Worm (Caenorhabditis elegans) whole organism, L4 larva: ENCODE data around the gene math-33.

ENCODE experiments used
- D1046.2 ChIP-seq: fragments of 200-800 bp; sonication (Bioruptor generic); IDR thresholded peaks from 2 replicates; pipeline ENCODE4 v1.3.6; 2022; ENCODE audit warnings: missing genetic modification characterization, missing compliant biosample characterization
- F10B5.3 ChIP-seq: sonication (generic microtip); optimal IDR thresholded peaks from 2 replicates; lab custom pipeline; 2016; ENCODE audit warnings: mild to moderate bottlenecking, missing genetic modification characterization, missing compliant biosample characterization
- F37D6.2 ChIP-seq: sonication (generic microtip); optimal IDR thresholded peaks from 2 replicates; lab custom pipeline; 2016; ENCODE audit warnings: mild to moderate bottlenecking, missing genetic modification characterization, missing compliant biosample characterization
- F49E8.2 ChIP-seq: sonication (generic microtip); optimal IDR thresholded peaks from 2 replicates; lab custom pipeline; 2016; ENCODE audit warnings: missing compliant biosample characterization, mild to moderate bottlenecking, missing genetic modification characterization, borderline replicate concordance
- T26A8.4 ChIP-seq: fragments of 200-800 bp; sonication (Bioruptor generic); IDR thresholded peaks from 2 replicates; pipeline ENCODE4 v1.3.6; 2022; ENCODE audit warnings: missing genetic modification characterization, missing compliant biosample characterization
- Y5F2A.4 ChIP-seq: fragments of 200-800 bp; sonication (Bioruptor generic); optimal IDR thresholded peaks from 2 replicates; lab custom pipeline; 2018; ENCODE audit warnings: mild to moderate bottlenecking, missing genetic modification characterization, missing compliant biosample characterization
- Y75B8A.6 ChIP-seq: fragments of 200-800 bp; sonication (Bioruptor generic); IDR thresholded peaks from 2 replicates; pipeline ENCODE4 v1.3.6; 2022; ENCODE audit warnings: missing genetic modification reagents, missing genetic modification characterization, missing compliant biosample characterization
- ZK546.5 ChIP-seq, 2 experiments: sonication (generic microtip); optimal IDR thresholded peaks; 2 replicates each; lab custom pipeline; 2017; ENCODE audit warnings: missing biosample characterization in 2 of 2, missing genetic modification characterization in 2 of 2
- arid-1 ChIP-seq: fragments of 200-800 bp; sonication (Bioruptor generic); conservative IDR thresholded peaks from 2 replicates; pipeline ENCODE4 v1.3.6; 2022; ENCODE audit warnings: missing genetic modification reagents, missing genetic modification characterization, missing compliant biosample characterization
- ceh-28 ChIP-seq: fragments of 150-350 bp; optimal IDR thresholded peaks from 2 replicates; lab custom pipeline; 2014; ENCODE audit warnings: missing biosample characterization, missing genetic modification reagents, missing genetic modification characterization
- ceh-32 ChIP-seq: sonication (generic microtip); optimal IDR thresholded peaks from 2 replicates; lab custom pipeline; 2016; ENCODE audit warnings: mild to moderate bottlenecking, missing genetic modification characterization, missing compliant biosample characterization; ENCODE audit not compliant: poor library complexity
- ceh-44 ChIP-seq: fragments of 200-800 bp; sonication (Bioruptor generic); IDR thresholded peaks from 2 replicates; pipeline ENCODE4 v1.3.6; 2022; ENCODE audit warnings: missing genetic modification reagents, missing genetic modification characterization, missing compliant biosample characterization
- ceh-82 ChIP-seq: sonication (generic microtip); optimal IDR thresholded peaks from 2 replicates; lab custom pipeline; 2017; ENCODE audit warnings: missing biosample characterization, missing genetic modification characterization
- cey-2 ChIP-seq: sonication (generic microtip); optimal IDR thresholded peaks from 3 replicates; lab custom pipeline; 2017; ENCODE audit warnings: missing genetic modification characterization, mild to moderate bottlenecking, missing compliant biosample characterization, antibody characterized with exemption, borderline replicate concordance; ENCODE audit not compliant: insufficient read depth
- daf-12 ChIP-seq: fragments of 150-350 bp; optimal IDR thresholded peaks from 2 replicates; lab custom pipeline; 2014; ENCODE audit warnings: missing biosample characterization, missing genetic modification reagents, missing genetic modification characterization
- daf-8 ChIP-seq: fragments of 200-800 bp; sonication (Bioruptor generic); IDR thresholded peaks from 2 replicates; pipeline ENCODE4 v1.3.6; 2022; ENCODE audit warnings: missing genetic modification characterization, missing compliant biosample characterization
- duxl-1 ChIP-seq: sonication (generic microtip); optimal IDR thresholded peaks from 2 replicates; lab custom pipeline; 2016; ENCODE audit warnings: mild to moderate bottlenecking, missing genetic modification characterization, moderate library complexity, missing compliant biosample characterization; ENCODE audit not compliant: poor library complexity
- fkh-10 ChIP-seq: fragments of 150-350 bp; optimal IDR thresholded peaks from 2 replicates; lab custom pipeline; 2014; ENCODE audit warnings: missing biosample characterization, missing genetic modification reagents, missing genetic modification characterization
- gei-8 ChIP-seq: fragments of 200-800 bp; sonication (Bioruptor generic); optimal IDR thresholded peaks from 2 replicates; lab custom pipeline; 2018; ENCODE audit warnings: mild to moderate bottlenecking, missing genetic modification characterization, missing compliant biosample characterization
- hif-1 ChIP-seq, 2 experiments: sonication (generic microtip); optimal IDR thresholded peaks; 2 replicates each; lab custom pipeline; 2016 to 2017; ENCODE audit warnings: missing compliant biosample characterization in 2 of 2, missing genetic modification characterization in 2 of 2, missing genetic modification reagents in 2 of 2, missing genotype in 2 of 2, mild to moderate bottlenecking in 1 of 2
- hlh-11 ChIP-seq: fragments of 200-800 bp; sonication (Bioruptor generic); optimal IDR thresholded peaks from 2 replicates; lab custom pipeline; 2018; ENCODE audit warnings: mild to moderate bottlenecking, missing genetic modification characterization, missing compliant biosample characterization
- lim-7 ChIP-seq: fragments of 200-800 bp; sonication (Bioruptor generic); IDR thresholded peaks from 2 replicates; pipeline ENCODE4 v1.3.6; 2022; ENCODE audit warnings: missing genetic modification characterization, missing compliant biosample characterization
- lin-13 ChIP-seq: fragments of 150-350 bp; optimal IDR thresholded peaks from 2 replicates; lab custom pipeline; 2014; ENCODE audit warnings: missing biosample characterization, missing genetic modification reagents, missing genetic modification characterization
- lir-3 ChIP-seq: sonication (generic microtip); optimal IDR thresholded peaks from 2 replicates; lab custom pipeline; 2016; ENCODE audit warnings: mild to moderate bottlenecking, missing genetic modification characterization, missing compliant biosample characterization
- lsy-2 ChIP-seq, 2 experiments: fragments of 150-350 bp in 1 of 2; sonication (generic microtip) in 1 of 2; optimal IDR thresholded peaks; 2 replicates each; lab custom pipeline; 2014 to 2017; ENCODE audit warnings: missing biosample characterization in 2 of 2, missing genetic modification characterization in 2 of 2
- madf-5 ChIP-seq, 2 experiments: fragments of 200-800 bp; sonication (Bioruptor generic); IDR thresholded peaks; 2 replicates each; pipeline ENCODE4 v1.3.6; 2022; ENCODE audit warnings: missing compliant biosample characterization in 2 of 2, missing genetic modification characterization in 2 of 2
- mep-1 ChIP-seq: fragments of 150-350 bp; sonication (generic microtip); optimal IDR thresholded peaks from 3 replicates; lab custom pipeline; 2014; ENCODE audit warnings: missing biosample characterization, missing genetic modification characterization
- nhr-10 ChIP-seq: fragments of 150-350 bp; optimal IDR thresholded peaks from 2 replicates; lab custom pipeline; 2014; ENCODE audit warnings: missing biosample characterization, missing genetic modification characterization
- nhr-102 ChIP-seq: sonication (generic microtip); optimal IDR thresholded peaks from 2 replicates; lab custom pipeline; 2016; ENCODE audit warnings: mild to moderate bottlenecking, missing genetic modification characterization, moderate library complexity, missing compliant biosample characterization
- nhr-111 ChIP-seq: fragments of 200-800 bp; sonication (Bioruptor generic); optimal IDR thresholded peaks from 2 replicates; lab custom pipeline; 2018; ENCODE audit warnings: mild to moderate bottlenecking, missing genetic modification characterization, missing compliant biosample characterization
- nhr-28 ChIP-seq: fragments of 150-350 bp; optimal IDR thresholded peaks from 2 replicates; lab custom pipeline; 2014; ENCODE audit warnings: missing biosample characterization, missing genetic modification characterization
- nhr-42 ChIP-seq: fragments of 200-800 bp; sonication (Bioruptor generic); IDR thresholded peaks from 2 replicates; pipeline ENCODE4 v1.3.6; 2022; ENCODE audit warnings: missing genetic modification characterization, missing compliant biosample characterization
- pqm-1 ChIP-seq: sonication (generic microtip); optimal IDR thresholded peaks from 2 replicates; lab custom pipeline; 2017; ENCODE audit warnings: missing biosample characterization, missing genetic modification characterization
- spr-3 ChIP-seq: fragments of 200-800 bp; sonication (Bioruptor generic); optimal IDR thresholded peaks from 2 replicates; lab custom pipeline; 2018; ENCODE audit warnings: mild to moderate bottlenecking, missing genetic modification characterization, missing compliant biosample characterization
- unc-130 ChIP-seq: sonication (generic microtip); optimal IDR thresholded peaks from 2 replicates; lab custom pipeline; 2016; ENCODE audit warnings: missing genetic modification reagents, missing genetic modification characterization, missing compliant biosample characterization
- unc-39 ChIP-seq: sonication (generic microtip); optimal IDR thresholded peaks from 2 replicates; lab custom pipeline; 2017; ENCODE audit warnings: missing biosample characterization, missing genetic modification characterization
- unc-62 ChIP-seq, 3 experiments: fragments of 150-350 bp in 1 of 3; sonication (generic microtip); optimal IDR thresholded peaks in 2 of 3; peaks in 1 of 3; 1 replicate in 1 of 3; 2 replicates in 2 of 3; lab custom pipeline; 2014 to 2017; ENCODE audit warnings: missing biosample characterization in 3 of 3, missing genetic modification characterization in 3 of 3, missing genetic modification reagents in 3 of 3, missing genotype in 1 of 3
- zfp-2 ChIP-seq: sonication (generic microtip); optimal IDR thresholded peaks from 2 replicates; lab custom pipeline; 2016; ENCODE audit warnings: mild to moderate bottlenecking, missing genetic modification characterization, missing compliant biosample characterization
- zip-2 ChIP-seq: fragments of 150-350 bp; optimal IDR thresholded peaks from 2 replicates; lab custom pipeline; 2014; ENCODE audit warnings: missing biosample characterization, missing genetic modification characterization
- ztf-11 ChIP-seq: fragments of 150-350 bp; optimal IDR thresholded peaks from 2 replicates; lab custom pipeline; 2014; ENCODE audit warnings: missing biosample characterization, missing genetic modification characterization

math-33 gene

DNA sequence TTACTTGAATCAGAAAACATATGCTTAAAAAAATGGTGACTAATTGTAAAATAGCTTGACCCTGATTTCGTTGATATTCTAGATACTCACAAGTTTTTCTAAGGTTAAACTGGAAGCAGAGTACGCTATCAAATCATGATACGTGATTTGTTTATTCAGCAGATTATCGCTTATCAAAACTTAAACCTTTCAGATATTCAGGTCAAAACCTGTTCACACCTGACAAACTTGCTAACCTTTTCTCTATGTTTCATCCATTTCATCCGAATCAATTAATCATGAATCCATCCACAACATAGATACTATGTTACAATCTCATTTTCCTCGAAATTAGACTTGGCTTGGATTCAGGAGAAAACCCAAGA is 34.1 kb downstream of the math-33 start (continued):
- TF ChIP-seq ZK546.5 (tag; optimal IDR thresholded peaks at IDR 0.05; lab: Kevin White, UChicago) (no peak), hlh-11 (tag; lab: Kevin White, UChicago) (no peak), Y75B8A.6 (no peak), unc-62 (GFP tag; optimal IDR thresholded peaks at IDR 0.05 in 1 of 2; lab: Kevin White, UChicago) (peak in 1 of 2 experiments; percentile 27), unc-62 (tag; optimal IDR thresholded peaks at IDR 0.05; lab: Kevin White, UChicago) (no peak), lsy-2 (tag; optimal IDR thresholded peaks at IDR 0.05; lab: Kevin White, UChicago) (no peak), madf-5 (GFP tag; IDR thresholded peaks at IDR 0.05; lab: Robert Waterston, UW) (no peak), ceh-44 (GFP tag; lab: Robert Waterston, UW) (no peak), gei-8 (GFP tag; lab: Kevin White, UChicago) (no peak), spr-3 (GFP tag; lab: Kevin White, UChicago) (no peak), Y5F2A.4 (no peak), nhr-42 (no peak), ceh-82 (tag; lab: Kevin White, UChicago) (no peak), ceh-28 (tag; lab: Kevin White, UChicago) (no peak), cey-2 (tag; lab: Kevin White, UChicago) (peak; percentile 26), F37D6.2 (tag; lab: Kevin White, UChicago) (no peak), fkh-10 (no peak), duxl-1 (no peak), ztf-11 (tag; lab: Kevin White, UChicago) (no peak), nhr-102 (peak; percentile 35), daf-8 (GFP tag; lab: Robert Waterston, UW) (no peak), pqm-1 (tag; lab: Kevin White, UChicago) (no peak), zfp-2 (tag; lab: Kevin White, UChicago) (no peak), lim-7 (GFP tag; lab: Robert Waterston, UW) (no peak), nhr-111 (no peak), ceh-32 (tag; lab: Kevin White, UChicago) (no peak), zip-2 (no peak), arid-1 (no peak), D1046.2 (no peak), unc-39 (tag; lab: Kevin White, UChicago) (no peak), daf-12 (tag; lab: Kevin White, UChicago) (no peak), hif-1 (tag; optimal IDR thresholded peaks at IDR 0.05; lab: Kevin White, UChicago) (no peak), T26A8.4 (no peak; the same call in 1 of the 2 replicates), mep-1 (tag; lab: Kevin White, UChicago) (peak; percentile 62), lir-3 (tag; lab: Kevin White, UChicago) (no peak)

DNA sequence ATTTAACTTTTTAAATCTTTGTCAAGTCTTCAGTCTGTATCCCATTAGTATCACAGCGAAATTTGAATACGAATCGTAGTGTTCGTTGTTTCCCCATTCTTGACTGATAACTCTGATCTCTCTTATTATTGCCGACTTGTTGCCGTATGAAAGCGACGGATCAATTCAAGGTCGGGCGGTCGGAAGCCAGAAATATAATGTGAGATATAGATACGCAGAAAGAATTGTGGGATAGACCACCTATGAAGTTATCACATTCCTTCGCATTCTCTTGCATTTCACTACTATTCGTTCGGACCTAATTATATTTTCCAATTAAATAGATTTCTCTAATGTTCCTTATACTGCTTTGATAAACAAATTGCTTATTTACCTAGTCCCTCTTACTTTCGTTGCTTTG is 35.3 kb downstream of the math-33 start:
- TF ChIP-seq nhr-42 (no peak), nhr-28 (tag; lab: Kevin White, UChicago) (peak; percentile 35)

DNA sequence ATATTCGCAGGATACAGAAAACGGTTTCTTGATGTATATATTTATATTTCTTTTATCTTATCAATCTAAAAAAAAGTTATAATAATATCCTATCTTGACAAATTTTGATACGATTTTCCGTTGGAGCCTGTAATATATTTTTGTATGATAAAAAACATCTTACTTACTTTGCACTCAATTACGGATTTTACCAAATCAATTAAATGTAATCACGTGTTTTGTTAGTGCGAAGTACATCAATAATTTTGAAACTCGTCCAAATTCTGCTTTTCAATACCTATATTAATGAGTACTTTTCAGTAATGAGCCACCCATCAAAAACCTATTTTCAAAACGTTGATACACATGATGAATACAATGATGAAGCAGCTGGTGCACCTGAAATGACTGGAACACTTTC is 35.7 kb downstream of the math-33 start, which contains the start of gene T19C4.1:
T19C4.1 (plus strand) TSS at position 301 of the 400 bp plus-strand sequence.
- no peak for TF ChIP-seq lin-13 (GFP tag; lab: Kevin White, UChicago)
- no peak for TF ChIP-seq nhr-10 (tag; lab: Kevin White, UChicago)
- no peak for TF ChIP-seq F10B5.3 (tag; lab: Kevin White, UChicago)
- TF ChIP-seq T26A8.4 = no peak
- no peak for TF ChIP-seq unc-130 (GFP tag; lab: Kevin White, UChicago)
- no peak for TF ChIP-seq F37D6.2 (tag; lab: Kevin White, UChicago)
- no peak for TF ChIP-seq F49E8.2 (tag; lab: Kevin White, UChicago)
